Fruit fly (Drosophila melanogaster) whole organism, embryonic: Measurements from ENCODE around the gene CG12224.

Experiments
- ATbp ChIP-seq: fragments of 200-800 bp; sonication (Bioruptor generic); optimal IDR thresholded peaks from 2 replicates; lab custom pipeline; 2017; ENCODE audit warnings: missing biosample characterization, mild to moderate bottlenecking, missing genetic modification characterization, missing genetic modification reagents
- Ada2b ChIP-seq: fragments of 200-800 bp; sonication (Bioruptor generic); IDR thresholded peaks from 2 replicates; pipeline ENCODE4 v1.3.6; 2022; ENCODE audit warnings: missing biosample characterization, missing genetic modification characterization
- B-H1 ChIP-seq: fragments of 200-800 bp; sonication (Bioruptor generic); IDR thresholded peaks from 3 replicates; pipeline ENCODE4 v1.3.6; 2022; ENCODE audit warnings: missing biosample characterization, missing genetic modification characterization
- Bteb2 ChIP-seq: fragments of 200-800 bp; sonication (Bioruptor generic); optimal IDR thresholded peaks from 2 replicates; lab custom pipeline; 2016; ENCODE audit warnings: missing biosample characterization, missing genetic modification characterization
- CG10565 ChIP-seq: fragments of 200-800 bp; sonication (Bioruptor generic); optimal IDR thresholded peaks from 3 replicates; lab custom pipeline; 2016; ENCODE audit warnings: missing biosample characterization, mild to moderate bottlenecking, missing genetic modification characterization
- CG12942 ChIP-seq: fragments of 200-800 bp; sonication (Bioruptor generic); optimal IDR thresholded peaks from 3 replicates; lab custom pipeline; 2016; ENCODE audit warnings: missing biosample characterization, missing genetic modification characterization
- CG14441 ChIP-seq: fragments of 200-800 bp; sonication (Bioruptor generic); IDR thresholded peaks from 2 replicates; pipeline ENCODE4 v1.3.6; 2022; ENCODE audit warnings: missing biosample characterization, missing genetic modification characterization
- CG1603 ChIP-seq: fragments of 200-800 bp; sonication (Bioruptor generic); optimal IDR thresholded peaks from 2 replicates; lab custom pipeline; 2019; ENCODE audit warnings: missing biosample characterization, mild to moderate bottlenecking, missing genetic modification characterization, moderate library complexity
- CG16863 ChIP-seq: fragments of 200-800 bp; sonication (Bioruptor generic); optimal IDR thresholded peaks from 3 replicates; lab custom pipeline; 2016; ENCODE audit warnings: missing biosample characterization, missing genetic modification characterization
- CG18619 ChIP-seq: fragments of 200-800 bp; sonication (Bioruptor generic); optimal IDR thresholded peaks from 3 replicates; lab custom pipeline; 2017; ENCODE audit warnings: missing biosample characterization, mild to moderate bottlenecking, missing genetic modification characterization
- CG33213 ChIP-seq: fragments of 200-800 bp; sonication (Bioruptor generic); optimal IDR thresholded peaks from 3 replicates; lab custom pipeline; 2016; ENCODE audit warnings: missing biosample characterization, missing genetic modification characterization
- CG33557 ChIP-seq: fragments of 200-800 bp; sonication (Bioruptor generic); optimal IDR thresholded peaks from 2 replicates; lab custom pipeline; 2019; ENCODE audit warnings: missing biosample characterization, mild to moderate bottlenecking, missing genetic modification characterization, moderate library complexity
- CG3407 ChIP-seq: fragments of 200-800 bp; sonication (Bioruptor generic); optimal IDR thresholded peaks from 2 replicates; lab custom pipeline; 2018; ENCODE audit warnings: missing biosample characterization, mild to moderate bottlenecking, missing genetic modification characterization
- CG3726 ChIP-seq: fragments of 200-800 bp; sonication (Bioruptor generic); IDR thresholded peaks from 3 replicates; pipeline ENCODE4, ENCODE4 v1.3.6; 2022; ENCODE audit warnings: missing biosample characterization, missing genetic modification characterization
- CG42726 ChIP-seq: fragments of 200-800 bp; sonication (Bioruptor generic); IDR thresholded peaks from 2 replicates; pipeline ENCODE4 v1.3.6; 2022; ENCODE audit warnings: missing biosample characterization, missing genetic modification characterization; ENCODE audit not compliant: partially characterized antibody
- CG5245 ChIP-seq: fragments of 200-800 bp; sonication (Bioruptor generic); optimal IDR thresholded peaks from 3 replicates; lab custom pipeline; 2016; ENCODE audit warnings: missing biosample characterization, missing genetic modification characterization
- CG5953 ChIP-seq: fragments of 200-800 bp; sonication (Bioruptor generic); IDR thresholded peaks from 2 replicates; pipeline ENCODE4 v1.3.6; 2022; ENCODE audit warnings: missing biosample characterization, missing genetic modification characterization
- CG7556 ChIP-seq: fragments of 200-800 bp; sonication (Bioruptor generic); optimal IDR thresholded peaks from 2 replicates; lab custom pipeline; 2017; ENCODE audit warnings: missing biosample characterization, mild to moderate bottlenecking, missing genetic modification characterization
- CG8281 ChIP-seq: fragments of 200-800 bp; sonication (Bioruptor generic); optimal IDR thresholded peaks from 2 replicates; lab custom pipeline; 2018; ENCODE audit warnings: missing biosample characterization, mild to moderate bottlenecking, missing genetic modification characterization, moderate library complexity
- CG8388 ChIP-seq: fragments of 200-800 bp; sonication (Bioruptor generic); optimal IDR thresholded peaks from 2 replicates; lab custom pipeline; 2019; ENCODE audit warnings: missing biosample characterization, mild to moderate bottlenecking, missing genetic modification characterization, moderate library complexity
- CG8478 ChIP-seq: fragments of >200 bp; optimal IDR thresholded peaks from 2 replicates; lab custom pipeline; 2018
- CG9609 ChIP-seq: fragments of 200-800 bp; sonication (Bioruptor generic); optimal IDR thresholded peaks from 3 replicates; lab custom pipeline; 2016; ENCODE audit warnings: missing biosample characterization, missing genetic modification characterization
- D19A ChIP-seq: fragments of 200-800 bp; optimal IDR thresholded peaks from 3 replicates; lab custom pipeline; 2019; ENCODE audit warnings: missing biosample characterization, mild to moderate bottlenecking, missing genetic modification characterization, moderate library complexity
- Dip3 ChIP-seq: fragments of 200-800 bp; sonication (Bioruptor generic); optimal IDR thresholded peaks from 3 replicates; lab custom pipeline; 2016; ENCODE audit warnings: missing biosample characterization, missing genetic modification characterization
- Doc3 ChIP-seq: fragments of 200-800 bp; sonication (Bioruptor generic); IDR thresholded peaks from 3 replicates; pipeline ENCODE4 v1.3.6; 2022; ENCODE audit warnings: missing biosample characterization, missing genetic modification characterization; ENCODE audit not compliant: partially characterized antibody
- Dref ChIP-seq: fragments of 200-800 bp; sonication (Bioruptor generic); IDR thresholded peaks from 2 replicates; pipeline ENCODE4 v1.3.6; 2022; ENCODE audit warnings: missing biosample characterization, missing genetic modification characterization
- E2f2 ChIP-seq: fragments of 200-800 bp; sonication (Bioruptor generic); IDR thresholded peaks from 2 replicates; pipeline ENCODE4 v1.3.6; 2022; ENCODE audit warnings: missing biosample characterization, missing genetic modification characterization
- Myb ChIP-seq: fragments of 200-800 bp; sonication (Bioruptor generic); optimal IDR thresholded peaks from 2 replicates; lab custom pipeline; 2016; ENCODE audit warnings: missing biosample characterization, missing genetic modification characterization
- NFAT ChIP-seq: fragments of 200-800 bp; sonication (Bioruptor generic); IDR thresholded peaks from 2 replicates; pipeline ENCODE4 v1.3.6; 2022; ENCODE audit warnings: missing biosample characterization, missing genetic modification characterization
- Neu2 ChIP-seq: fragments of 200-800 bp; sonication (Bioruptor generic); optimal IDR thresholded peaks from 3 replicates; lab custom pipeline; 2016; ENCODE audit warnings: missing biosample characterization, missing genetic modification characterization, borderline replicate concordance
- PHDP ChIP-seq: fragments of 200-800 bp; sonication (Bioruptor generic); optimal IDR thresholded peaks from 3 replicates; lab custom pipeline; 2018; ENCODE audit warnings: missing biosample characterization, mild to moderate bottlenecking, missing genetic modification characterization, moderate library complexity
- Pdp1 ChIP-seq, 2 experiments: fragments of 200-800 bp; sonication (Bioruptor generic); optimal IDR thresholded peaks; 3 replicates each; lab custom pipeline; 2016; ENCODE audit warnings: missing biosample characterization in 2 of 2, missing genetic modification characterization in 2 of 2, mild to moderate bottlenecking in 1 of 2, moderate library complexity in 1 of 2
- chm ChIP-seq: fragments of 200-800 bp; sonication (Bioruptor generic); IDR thresholded peaks from 2 replicates; pipeline ENCODE4 v1.3.6; 2022; ENCODE audit warnings: missing biosample characterization, missing genetic modification characterization
- cwo ChIP-seq: fragments of 200-800 bp; sonication (Bioruptor generic); optimal IDR thresholded peaks from 3 replicates; lab custom pipeline; 2017; ENCODE audit warnings: missing biosample characterization, missing genetic modification characterization, mild to moderate bottlenecking, moderate library complexity, missing genetic modification reagents
- dmrt99B ChIP-seq: fragments of 200-800 bp; sonication (Bioruptor generic); optimal IDR thresholded peaks from 2 replicates; lab custom pipeline; 2018; ENCODE audit warnings: missing biosample characterization, mild to moderate bottlenecking, missing genetic modification characterization, moderate library complexity
- ems ChIP-seq: fragments of 200-800 bp; sonication (Bioruptor generic); optimal IDR thresholded peaks from 3 replicates; lab custom pipeline; 2016; ENCODE audit warnings: missing biosample characterization, missing genetic modification characterization
- exex ChIP-seq: fragments of 200-800 bp; sonication (Bioruptor generic); optimal IDR thresholded peaks from 4 replicates; lab custom pipeline; 2018; ENCODE audit warnings: missing biosample characterization, mild to moderate bottlenecking, missing genetic modification characterization, moderate library complexity
- fru ChIP-seq: fragments of >200 bp; optimal IDR thresholded peaks from 2 replicates; lab custom pipeline; 2017
- grn ChIP-seq: fragments of 200-800 bp; sonication (Bioruptor generic); optimal IDR thresholded peaks from 3 replicates; lab custom pipeline; 2017; ENCODE audit warnings: missing biosample characterization, missing genetic modification characterization
- hbn ChIP-seq: fragments of 200-800 bp; sonication (Bioruptor generic); IDR thresholded peaks from 2 replicates; pipeline ENCODE4 v1.3.6; 2022; ENCODE audit warnings: missing biosample characterization, missing genetic modification characterization; ENCODE audit not compliant: partially characterized antibody
- ken ChIP-seq: fragments of 200-800 bp; sonication (Bioruptor generic); IDR thresholded peaks from 3 replicates; pipeline ENCODE4 v1.3.6; 2022; ENCODE audit warnings: missing biosample characterization, missing genetic modification characterization
- lola ChIP-seq, 3 experiments: fragments of >200 bp in 2 of 3; fragments of 200-800 bp in 1 of 3; sonication (Bioruptor generic) in 1 of 3; optimal IDR thresholded peaks; 2 replicates each; lab custom pipeline; 2017 to 2019; ENCODE audit warnings: missing biosample characterization in 3 of 3, missing genetic modification characterization in 3 of 3, mild to moderate bottlenecking in 1 of 3, moderate library complexity in 1 of 3
- nerfin-1 ChIP-seq: fragments of 200-800 bp; sonication (Bioruptor generic); optimal IDR thresholded peaks from 3 replicates; lab custom pipeline; 2019; ENCODE audit warnings: missing biosample characterization, mild to moderate bottlenecking, missing genetic modification characterization, moderate library complexity
- pb ChIP-seq: fragments of 200-800 bp; sonication (Bioruptor generic); optimal IDR thresholded peaks from 3 replicates; lab custom pipeline; 2016; ENCODE audit warnings: missing biosample characterization, missing genetic modification characterization
- pzg ChIP-seq: fragments of 200-800 bp; sonication (Bioruptor generic); optimal IDR thresholded peaks from 3 replicates; lab custom pipeline; 2018; ENCODE audit warnings: missing biosample characterization, mild to moderate bottlenecking, missing genetic modification characterization, moderate library complexity
- slbo ChIP-seq: fragments of 200-800 bp; sonication (Bioruptor generic); IDR thresholded peaks from 2 replicates; pipeline ENCODE4 v1.3.6; 2022; ENCODE audit warnings: missing biosample characterization, missing genetic modification characterization
- sna ChIP-seq: fragments of 200-800 bp; sonication (Bioruptor generic); IDR thresholded peaks from 2 replicates; pipeline ENCODE4 v1.3.6; 2022; ENCODE audit warnings: missing biosample characterization, missing genetic modification characterization; ENCODE audit not compliant: partially characterized antibody
- sqz ChIP-seq: fragments of 200-800 bp; sonication (Bioruptor generic); optimal IDR thresholded peaks from 3 replicates; lab custom pipeline; 2018; ENCODE audit warnings: missing biosample characterization, mild to moderate bottlenecking, missing genetic modification characterization
- tio ChIP-seq: fragments of 200-800 bp; sonication (Bioruptor generic); optimal IDR thresholded peaks from 2 replicates; lab custom pipeline; 2017; ENCODE audit warnings: missing biosample characterization, missing genetic modification characterization, inconsistent platforms
- vvl ChIP-seq: fragments of 200-800 bp; sonication (Bioruptor generic); IDR thresholded peaks from 2 replicates; pipeline ENCODE4 v1.3.6; 2022; ENCODE audit warnings: missing biosample characterization, missing genetic modification characterization

Gene CG12224

DNA sequence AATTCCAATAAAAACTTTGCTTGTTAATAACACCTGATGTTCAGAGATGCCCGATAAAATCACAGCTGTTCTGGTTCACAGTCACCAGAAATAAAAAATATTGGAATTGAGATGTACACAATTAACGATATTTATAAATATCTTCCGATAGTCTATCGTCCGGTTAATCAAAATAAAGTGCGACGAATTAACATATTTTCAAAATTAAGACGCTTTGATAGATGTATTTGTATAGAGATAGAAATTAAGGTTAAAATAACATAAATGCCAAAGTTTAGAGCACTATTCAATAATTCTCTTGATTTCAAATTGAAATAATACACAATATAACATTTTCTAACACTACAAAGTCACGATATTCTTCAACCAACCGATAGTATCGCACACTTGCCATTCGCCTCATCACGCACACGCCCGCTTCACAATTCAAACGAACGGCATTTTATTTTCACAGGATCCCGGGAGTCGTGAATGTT is 19.1 kb downstream of the CG12224 start, which contains the start of the genes CG3281 and aurA (continued):
- TF ChIP-seq NFAT (GFP tag; lab: Robert Waterston, UW) (peak; percentile 4; the same call in 1 of the 2 replicates), CG14441 (GFP tag; lab: Robert Waterston, UW) (no peak; the same call in 1 of the 2 replicates), CG5953 (GFP tag; lab: Robert Waterston, UW) (no peak), Myb (GFP tag; lab: Kevin White, UChicago) (peak; percentile 89), D19A (tag; lab: Kevin White, UChicago) (peak; percentile 24), B-H1 (no peak), CG1603 (peak; percentile 48), exex (tag; lab: Kevin White, UChicago) (no peak), fru (lab: Kevin White, UChicago) (no peak), cwo (GFP tag; lab: Kevin White, UChicago) (no peak), ATbp (GFP tag; lab: Kevin White, UChicago) (no peak), vvl (GFP tag; lab: Robert Waterston, UW) (peak; percentile 61), Dref (peak; percentile 47), E2f2 (GFP tag; lab: Robert Waterston, UW) (peak; percentile 89), ems (peak; percentile 57), CG5245 (GFP tag; lab: Kevin White, UChicago) (peak; percentile 32), Bteb2 (GFP tag; lab: Kevin White, UChicago) (peak; percentile 76), CG8281 (no peak), Dip3 (GFP tag; lab: Kevin White, UChicago) (peak; percentile 65), dmrt99B (tag; lab: Kevin White, UChicago) (no peak), PHDP (tag; lab: Kevin White, UChicago) (peak; percentile 68), lola (GFP tag; optimal IDR thresholded peaks at IDR 0.05; lab: Kevin White, UChicago) (peak in 1 of 3 experiments; percentile 80), slbo (GFP tag; lab: Robert Waterston, UW) (peak; percentile 77; the same call in 1 of the 2 replicates), CG10565 (GFP tag; lab: Kevin White, UChicago) (peak; percentile 20), Ada2b (GFP tag; lab: Robert Waterston, UW) (no peak; the same call in 1 of the 2 replicates), CG8478 (lab: Kevin White, UChicago) (no peak), CG3407 (peak; percentile 1), CG33213 (GFP tag; lab: Kevin White, UChicago) (peak; percentile 70), CG3726 (GFP tag; lab: Robert Waterston, UW) (no peak), hbn (GFP tag; lab: Robert Waterston, UW) (peak; percentile 97), CG16863 (GFP tag; lab: Kevin White, UChicago) (peak; percentile 50), pb (GFP tag; lab: Kevin White, UChicago) (peak; percentile 10), tio (no peak), pzg (GFP tag; lab: Kevin White, UChicago) (peak; percentile 86), Neu2 (GFP tag; lab: Kevin White, UChicago) (peak; percentile 28), Doc3 (GFP tag; lab: Robert Waterston, UW) (peak; percentile 98), CG7556 (GFP tag; lab: Kevin White, UChicago) (peak; percentile 54), CG8388 (GFP tag; lab: Kevin White, UChicago) (peak; percentile 41), CG33557 (GFP tag; lab: Kevin White, UChicago) (peak; percentile 62), grn (GFP tag; lab: Kevin White, UChicago) (peak; percentile 92), CG12942 (GFP tag; lab: Kevin White, UChicago) (peak; percentile 60), CG9609 (GFP tag; lab: Kevin White, UChicago) (peak; percentile 78), Pdp1 (GFP tag; optimal IDR thresholded peaks at IDR 0.05; lab: Kevin White, UChicago) (peak; percentile 78 to 82), CG42726 (GFP tag; lab: Robert Waterston, UW) (peak; percentile 84), nerfin-1 (peak; percentile 65), sqz (GFP tag; lab: Kevin White, UChicago) (peak; percentile 73), CG18619 (GFP tag; lab: Kevin White, UChicago) (peak; percentile 36), ken (GFP tag; lab: Robert Waterston, UW) (peak; percentile 65), sna (GFP tag; lab: Robert Waterston, UW) (peak; percentile 99), chm (GFP tag; lab: Robert Waterston, UW) (no peak)
